Fruit fly (Drosophila melanogaster) whole organism, wandering third instar larva: ENCODE measurements around the gene Arfrp1.

Experiments
- Hnf4 ChIP-seq: fragments of 200-800 bp; sonication (Bioruptor generic); optimal IDR thresholded peaks from 2 replicates; lab custom pipeline; 2016; ENCODE audit warnings: missing biosample characterization, mild to moderate bottlenecking, missing genetic modification characterization
- Jra ChIP-seq: sonication (Bioruptor generic); optimal IDR thresholded peaks from 2 replicates; lab custom pipeline; 2016; ENCODE audit warnings: missing biosample characterization, missing genetic modification characterization
- Sp1 ChIP-seq: fragments of 200-800 bp; sonication (Bioruptor generic); optimal IDR thresholded peaks from 3 replicates; lab custom pipeline; 2019; ENCODE audit warnings: missing biosample characterization, mild to moderate bottlenecking, missing genetic modification characterization, moderate library complexity
- ey ChIP-seq: fragments of 200-800 bp; sonication (Bioruptor generic); optimal IDR thresholded peaks from 2 replicates; lab custom pipeline; 2016; ENCODE audit warnings: missing biosample characterization, missing genetic modification characterization
- woc ChIP-seq: sonication (Bioruptor generic); optimal IDR thresholded peaks from 2 replicates; lab custom pipeline; 2016; ENCODE audit warnings: missing biosample characterization, mild to moderate bottlenecking, missing genetic modification characterization

DNA sequence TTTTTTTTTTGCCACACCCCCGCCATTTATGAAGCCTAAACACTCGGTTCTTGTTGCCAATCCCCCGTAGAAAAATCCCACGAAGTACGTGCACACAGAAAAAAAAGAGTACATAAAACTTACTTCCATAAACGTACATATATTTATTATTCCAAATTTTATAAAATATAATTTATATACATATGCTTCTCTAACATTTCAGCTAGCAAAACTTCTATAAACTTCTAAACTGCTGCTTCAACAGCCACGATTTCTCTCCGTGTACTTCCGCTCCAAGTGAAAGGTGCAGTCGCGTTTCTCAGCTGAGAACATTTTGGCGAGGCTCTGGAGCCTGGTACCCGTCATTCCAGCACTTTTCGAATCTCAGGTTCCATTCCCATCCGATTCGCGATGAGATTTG, 44.2 kb upstream of the Arfrp1 start:
- no peak for TF ChIP-seq Jra
- peak; percentile 37 for TF ChIP-seq Hnf4 (GFP tag; lab: Kevin White, UChicago)
- peak; percentile 68 for TF ChIP-seq Sp1 (GFP tag; lab: Kevin White, UChicago)
- peak; percentile 43 for TF ChIP-seq woc (GFP tag; lab: Kevin White, UChicago)
- peak; percentile 15 for TF ChIP-seq ey (GFP tag; lab: Kevin White, UChicago)
